Fruit fly (Drosophila melanogaster): ENCODE measurements around the gene S6kII.

S6kII gene

DNA sequence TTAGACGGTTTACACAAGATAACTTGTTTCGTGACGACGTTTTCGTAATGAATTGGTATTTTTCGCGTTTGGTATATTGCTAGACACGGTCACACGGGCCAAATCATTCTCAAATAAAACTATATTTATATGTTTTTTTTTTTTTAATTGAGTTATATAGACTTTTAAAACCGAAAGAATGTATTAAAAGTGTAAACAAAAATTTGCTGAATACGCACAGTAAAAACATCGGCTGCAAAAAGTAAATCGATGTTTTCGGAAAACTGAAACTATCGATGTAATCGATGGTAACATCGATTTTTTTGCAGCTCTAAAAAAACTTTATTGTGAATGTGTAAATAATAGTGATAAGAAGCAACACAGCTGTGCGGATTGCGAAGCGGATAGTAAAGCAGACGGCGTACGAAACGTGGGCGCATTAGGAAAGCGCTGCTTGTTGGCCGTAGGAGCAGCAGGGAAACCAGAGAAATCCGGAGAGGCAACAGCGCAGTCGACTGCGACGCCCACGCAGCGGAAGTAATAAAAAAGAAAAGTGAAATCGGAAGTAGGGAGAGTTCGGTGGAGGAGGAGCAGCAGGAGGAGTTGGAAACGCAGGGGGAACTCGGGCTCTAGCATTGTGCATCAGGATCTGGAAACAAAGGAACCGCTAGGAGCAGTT is at the start of gene S6kII:
TSS of gene S6kII (plus strand) at position 301 of the 658 bp plus-strand sequence.
- TF ChIP-seq noc (tag; optimal IDR thresholded peaks at IDR 0.05), result no peak

DNA sequence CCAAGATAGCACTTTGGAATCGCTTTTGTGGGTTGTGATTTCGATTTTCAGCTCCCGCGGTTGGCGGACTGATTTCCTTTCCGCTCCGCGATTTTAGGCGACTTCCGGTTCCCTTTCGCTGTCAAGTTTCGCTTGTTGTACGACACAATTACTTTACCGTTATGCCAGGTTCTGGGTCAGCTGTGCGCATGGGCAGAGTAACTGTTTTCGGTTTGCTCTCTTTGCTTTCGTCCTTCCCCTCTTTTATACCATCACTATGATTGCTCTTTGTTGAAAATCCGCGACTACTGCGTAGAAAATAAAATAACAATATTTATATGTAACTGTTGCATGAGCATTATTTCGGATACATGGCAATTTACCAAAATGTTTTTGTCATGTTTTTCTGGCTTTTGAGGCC is 49.2 kb upstream of the S6kII start:
- TF ChIP-seq noc (tag; optimal IDR thresholded peaks at IDR 0.05), result no peak

- TF ChIP-seq noc (tag; optimal IDR thresholded peaks at IDR 0.05), result no peak
Observed at dm6 chrX:22481131-22481530, 48.6 kb upstream of the S6kII start.

DNA sequence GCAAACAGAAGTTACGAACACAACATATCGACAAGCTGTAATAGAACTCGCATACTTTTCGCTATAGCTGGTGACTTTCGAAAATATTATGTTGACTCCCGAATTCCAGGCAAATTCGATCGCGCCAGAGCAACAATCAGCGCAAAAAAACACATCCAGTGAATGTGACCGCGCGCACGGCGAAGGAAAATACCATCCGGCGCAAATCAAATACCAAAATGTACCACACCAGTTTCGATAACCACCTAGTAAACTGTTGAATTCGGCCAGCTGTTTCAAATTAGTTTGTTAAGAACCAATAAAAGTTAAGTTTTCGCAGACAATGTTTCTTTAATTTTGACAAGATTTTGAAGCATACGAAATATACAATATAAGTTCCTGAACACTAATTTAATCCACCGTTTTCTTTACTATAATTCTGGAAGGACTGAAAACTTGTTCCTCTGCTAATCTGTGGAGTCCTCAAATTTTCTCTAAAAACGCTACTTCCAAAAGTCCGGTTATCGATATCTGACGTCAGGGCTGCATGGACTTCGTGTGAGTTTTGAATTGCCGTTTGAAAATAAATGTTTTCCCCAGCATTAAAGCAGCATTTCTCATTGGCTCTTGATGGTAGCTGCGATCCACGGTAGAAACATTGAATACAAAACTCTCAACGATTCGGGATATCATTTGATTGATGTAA is 47.8 kb upstream of the S6kII start, which contains the start of the genes Cp110 and CG12576:
TSS of gene Cp110 (plus strand) at position 223 of the 685 bp plus-strand sequence.
TSS of gene CG12576 (minus strand) at position 498 of the 685 bp plus-strand sequence.
- TF ChIP-seq noc (tag; optimal IDR thresholded peaks at IDR 0.05), result no peak

DNA sequence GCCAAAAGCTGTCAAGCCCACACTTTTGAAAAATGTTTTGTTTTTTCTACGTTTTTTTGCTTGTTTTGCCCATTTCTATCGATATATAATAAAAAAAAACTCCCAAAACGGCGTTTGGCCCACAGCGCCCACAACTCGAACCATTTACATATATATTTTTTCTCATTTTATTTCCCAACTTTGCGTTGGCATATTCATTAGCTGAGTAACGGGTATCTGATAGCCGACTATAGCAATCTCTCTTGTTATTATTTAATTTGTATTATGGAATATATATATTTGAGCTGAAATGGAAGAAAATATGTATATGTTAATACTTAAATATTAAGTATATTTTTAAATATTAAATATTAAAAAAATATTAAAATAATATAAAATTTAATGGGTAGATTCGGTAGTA is 43.3 kb upstream of the S6kII start:
- TF ChIP-seq noc (tag; optimal IDR thresholded peaks at IDR 0.05), result no peak

- TF ChIP-seq noc (tag; optimal IDR thresholded peaks at IDR 0.05), result no peak
Observed at dm6 chrX:22486919-22487634, 42.7 kb upstream of the S6kII start.

- TF ChIP-seq noc (tag; optimal IDR thresholded peaks at IDR 0.05), result peak; percentile 2
Observed at dm6 chrX:22487667-22488593, 41.8 kb upstream of the S6kII start.

DNA sequence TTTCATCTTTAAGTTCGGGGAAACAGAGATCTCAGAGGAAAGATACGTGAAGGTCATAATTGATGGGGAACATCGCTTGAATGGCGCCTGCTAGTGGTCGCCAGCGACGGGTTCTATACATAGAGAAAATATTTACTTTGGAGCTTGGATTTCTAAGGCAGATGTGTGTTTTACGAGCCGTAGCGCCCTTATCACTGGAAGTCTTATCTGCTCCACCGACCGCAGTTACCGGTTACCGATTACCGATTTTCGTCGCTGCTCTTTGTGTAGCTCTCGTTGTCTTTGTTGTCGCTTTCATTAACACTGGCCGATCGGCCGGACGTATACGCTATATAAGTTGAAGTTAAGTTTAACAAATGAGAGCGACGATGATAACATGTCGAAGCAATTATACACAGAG is 39.2 kb upstream of the S6kII start:
- no peak for TF ChIP-seq noc (tag; optimal IDR thresholded peaks at IDR 0.05)

- TF ChIP-seq noc (tag; optimal IDR thresholded peaks at IDR 0.05), result peak; percentile 84
Observed at dm6 chrX:22491028-22491769, 38.6 kb upstream of the S6kII start.

dm6 chrX:22499557-22499956 is 30.2 kb upstream of the S6kII start:
- no peak for TF ChIP-seq noc (tag; optimal IDR thresholded peaks at IDR 0.05)

DNA sequence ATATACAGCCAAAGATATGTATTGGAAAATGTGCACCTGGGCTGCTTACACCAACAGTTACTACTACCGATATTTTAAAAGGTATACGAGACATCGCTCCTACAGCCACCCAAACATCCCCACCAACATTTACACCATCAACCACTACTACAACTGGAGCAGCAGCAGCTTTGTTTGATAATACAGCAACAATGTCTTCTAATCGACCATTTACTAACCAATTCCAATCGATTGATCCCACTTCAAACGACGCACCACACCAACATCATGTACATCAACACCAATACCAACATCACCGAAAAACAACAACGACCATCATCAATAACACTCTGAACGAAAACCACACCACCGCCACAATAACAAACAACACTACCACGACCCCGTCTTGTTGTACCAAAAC is 27.5 kb upstream of the S6kII start:
- TF ChIP-seq noc (tag; optimal IDR thresholded peaks at IDR 0.05), result no peak

DNA sequence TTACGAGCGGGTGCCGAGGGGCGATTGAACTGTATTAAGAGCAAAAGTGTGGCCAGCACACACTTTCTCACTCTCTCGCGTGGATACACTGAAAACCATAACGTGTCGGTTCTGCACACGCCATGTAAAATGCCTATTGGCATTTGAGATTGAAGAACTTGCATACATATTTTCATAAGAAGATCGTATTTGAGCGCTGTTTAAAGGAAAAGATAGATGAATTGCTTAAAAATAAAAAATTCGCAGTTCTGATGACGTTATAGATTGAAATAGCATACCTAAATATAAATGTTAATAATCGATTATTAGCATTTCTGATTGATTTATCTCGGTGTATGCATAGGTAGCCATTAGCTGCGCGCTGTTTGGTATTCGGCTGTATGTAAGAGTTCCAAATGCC is 20.7 kb upstream of the S6kII start:
- no peak for TF ChIP-seq noc (tag; optimal IDR thresholded peaks at IDR 0.05)

dm6 chrX:22510776-22511175 is 19.0 kb upstream of the S6kII start:
- TF ChIP-seq noc (tag; optimal IDR thresholded peaks at IDR 0.05), result no peak

DNA sequence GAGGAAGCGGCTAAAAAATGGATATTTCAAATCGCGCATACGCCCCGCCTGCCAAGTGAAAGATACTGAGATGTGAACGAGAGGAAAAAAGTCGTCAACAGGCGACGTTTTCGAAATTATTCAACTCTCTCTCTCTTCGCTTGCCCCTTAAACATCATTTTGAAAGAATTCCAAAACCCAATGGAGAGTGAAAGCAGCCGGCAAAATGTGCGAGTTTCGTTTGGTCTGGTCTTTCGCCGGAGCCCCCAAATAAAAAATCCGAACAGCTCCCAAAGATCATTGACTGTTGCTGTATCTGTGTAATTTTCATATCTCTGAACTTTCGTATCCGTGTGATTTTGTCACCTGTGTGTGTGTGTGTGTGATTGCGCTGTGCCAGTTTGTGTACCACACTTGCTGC is 17.7 kb upstream of the S6kII start:
- TF ChIP-seq noc (tag; optimal IDR thresholded peaks at IDR 0.05), result no peak

dm6 chrX:22514948-22515347 is 14.8 kb upstream of the S6kII start, which contains the start of gene CG17600:
Gene CG17600, plus strand, starts transcription at chrX:22515197.
- TF ChIP-seq noc (tag; optimal IDR thresholded peaks at IDR 0.05), result no peak

Measured in whole organism, larva.